Worm (Caenorhabditis elegans): ENCODE results near the gene ptp-1.
A peak's percentile ranks its signal among the peaks of the same experiment; 100 is the strongest.

Gene ptp-1

ce11 chrIII:3630337-3630736 lies 39.8 kb downstream of the ptp-1 start, which contains the start of gene mrps-31:
TSS of gene mrps-31 (minus strand) at chrIII:3630372.
- TF ChIP-seq unc-130 (GFP tag; optimal IDR thresholded peaks at IDR 0.05) (no peak), ccch-3 (GFP tag; optimal IDR thresholded peaks at IDR 0.05) (no peak), nhr-80 (tag; optimal IDR thresholded peaks at IDR 0.05) (peak; percentile 81), madf-3 (GFP tag; IDR thresholded peaks at IDR 0.05) (no peak), nhr-90 (tag; optimal IDR thresholded peaks at IDR 0.05) (peak; percentile 2), madf-10 (tag; optimal IDR thresholded peaks at IDR 0.05) (peak; percentile 17), tbp1 (GFP tag; optimal IDR thresholded peaks at IDR 0.05) (peak; percentile 14), C17E4.6 (GFP tag; IDR thresholded peaks at IDR 0.05) (no peak), efl-1 (GFP tag; optimal IDR thresholded peaks at IDR 0.05) (peak; percentile 38), dpl-1 (GFP tag; optimal IDR thresholded peaks at IDR 0.05) (no peak), ztf-28 (GFP tag; IDR thresholded peaks at IDR 0.05) (no peak), mcd-1 (GFP tag; IDR thresholded peaks at IDR 0.05) (0 out of 2 replicates have a peak, but pooled peaks have one; percentile 21), athp-1 (tag; optimal IDR thresholded peaks at IDR 0.05) (no peak), cebp-1 (GFP tag; IDR thresholded peaks at IDR 0.05) (no peak), cebp-1 (tag; optimal IDR thresholded peaks at IDR 0.05) (peak; percentile 49), attf-5 (GFP tag; optimal IDR thresholded peaks at IDR 0.05) (peak; percentile 16), nfyb-1 (GFP tag; IDR thresholded peaks at IDR 0.05) (no peak), F23B12.7 (tag; optimal IDR thresholded peaks at IDR 0.05; ENCODE audit: insufficient read depth) (peak; percentile 32), B0035.1 (tag; optimal IDR thresholded peaks at IDR 0.05) (no peak), lin-40 (tag; optimal IDR thresholded peaks at IDR 0.05) (peak; percentile 39), attf-6 (GFP tag; IDR thresholded peaks at IDR 0.05) (no peak), madf-6 (GFP tag; IDR thresholded peaks at IDR 0.05) (0 out of 2 replicates have a peak, but pooled peaks have one; percentile 28), snpc-4 (GFP tag; optimal IDR thresholded peaks at IDR 0.05) (no peak), snpc-4 (tag; optimal IDR thresholded peaks at IDR 0.05) (peak in 1 of 4 experiments; percentile 7), attf-3 (GFP tag; conservative IDR thresholded peaks at IDR 0.05) (peak; percentile 97), snpc-1.1 (tag; optimal IDR thresholded peaks at IDR 0.05; ENCODE audit: insufficient read depth) (no peak), let-607 (tag; optimal IDR thresholded peaks at IDR 0.05) (peak in 1 of 2 experiments; percentile 25)

- no peak for TF ChIP-seq snpc-1.3 (tag; optimal IDR thresholded peaks at IDR 0.05; ENCODE audit: insufficient read depth)
- no peak for TF ChIP-seq cebp-1 (GFP tag; IDR thresholded peaks at IDR 0.05)
- TF ChIP-seq cebp-1 (tag; optimal IDR thresholded peaks at IDR 0.05) = peak; percentile 8
These were observed 41.9 kb downstream of the ptp-1 start for ce11 chrIII:3632379-3632778.

- TF ChIP-seq Y53F4B.3 (GFP tag; IDR thresholded peaks at IDR 0.05) (no peak), tbp1 (GFP tag; optimal IDR thresholded peaks at IDR 0.05) (no peak), Y53G8AR.9 (GFP tag; conservative IDR thresholded peaks at IDR 0.05) (no peak), D2030.7 (GFP tag; IDR thresholded peaks at IDR 0.05) (no peak), ceh-58 (GFP tag; IDR thresholded peaks at IDR 0.05) (no peak), ztf-25 (GFP tag; IDR thresholded peaks at IDR 0.05) (no peak), egl-18 (GFP tag; IDR thresholded peaks at IDR 0.05) (no peak), pha-4 (tag; optimal IDR thresholded peaks at IDR 0.05) (no peak), hmg-20 (GFP tag; IDR thresholded peaks at IDR 0.05) (no peak), mel-28 (tag; optimal IDR thresholded peaks at IDR 0.05; ENCODE audit: borderline replicate concordance) (no peak), let-526 (GFP tag; IDR thresholded peaks at IDR 0.05) (no peak), snpc-4 (GFP tag; optimal IDR thresholded peaks at IDR 0.05) (no peak), snpc-4 (tag; optimal IDR thresholded peaks at IDR 0.05) (no peak), bed-2 (GFP tag; IDR thresholded peaks at IDR 0.05) (no peak), lin-54 (GFP tag; optimal IDR thresholded peaks at IDR 0.05) (no peak), die-1 (tag; optimal IDR thresholded peaks at IDR 0.05) (no peak), ceh-100 (GFP tag; IDR thresholded peaks at IDR 0.05) (no peak), efl-1 (GFP tag; optimal IDR thresholded peaks at IDR 0.05) (no peak)
These were observed 43.6 kb downstream of the ptp-1 start for ce11 chrIII:3634158-3634557.
